Worm (Caenorhabditis elegans) whole organism, L4/young adult: ENCODE measurements around the gene twk-31.

Experiments used
- dao-5 ChIP-seq: sonication (generic microtip); optimal IDR thresholded peaks from 2 replicates; lab custom pipeline; 2016; ENCODE audit warnings: missing genotype, missing genetic modification characterization, moderate library complexity, missing compliant biosample characterization
- him-1 ChIP-seq: sonication (generic microtip); optimal IDR thresholded peaks from 2 replicates; lab custom pipeline; 2016; ENCODE audit warnings: missing genotype, missing genetic modification reagents, missing genetic modification characterization, missing compliant biosample characterization

DNA sequence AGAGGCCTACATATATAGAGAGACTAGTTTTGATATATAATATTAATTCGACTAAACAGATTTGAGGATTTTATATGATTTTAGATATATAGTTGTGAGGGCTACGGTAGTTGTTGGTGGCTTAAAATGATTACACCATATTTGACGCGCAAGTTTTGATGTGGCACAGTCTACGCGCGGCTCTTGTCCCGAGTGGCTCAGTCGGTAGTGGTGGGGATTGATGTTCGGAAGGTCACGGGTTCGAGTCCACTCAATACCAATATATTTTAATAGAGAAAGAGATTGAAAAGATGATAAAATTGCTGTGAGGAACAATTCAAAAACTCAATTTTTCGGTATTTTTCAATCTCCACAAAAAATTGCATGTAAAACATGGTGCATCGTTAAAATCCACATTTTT lies 62.4 kb downstream of the twk-31 start:
- TF ChIP-seq dao-5 (no peak), him-1 (tag; lab: Kevin White, UChicago) (no peak)
